Fruit fly (Drosophila melanogaster): ENCODE measurements around the gene CG42495.

CG42495 gene

dm6 chr3L:18625786-18626185, 41.4 kb upstream of the CG42495 start, which contains the start of gene MYPT-75D:
Gene MYPT-75D (plus strand): TSS chr3L:18625959.
- no peak for TF ChIP-seq D1 (tag; optimal IDR thresholded peaks at IDR 0.05)
- peak; percentile 22; the same call in 1 of the 2 replicates for TF ChIP-seq CG12605 (GFP tag; IDR thresholded peaks at IDR 0.05)
- TF ChIP-seq Ets98B (GFP tag; IDR thresholded peaks at IDR 0.05), result peak; percentile 9; the same call in 1 of the 2 replicates
- TF ChIP-seq EcR (GFP tag; optimal IDR thresholded peaks at IDR 0.05), result peak; percentile 3
- TF ChIP-seq CG34367 (tag; optimal IDR thresholded peaks at IDR 0.05), result no peak
- TF ChIP-seq rn (GFP tag; IDR thresholded peaks at IDR 0.05), result no peak
- no peak for TF ChIP-seq CG8301 (tag; optimal IDR thresholded peaks at IDR 0.05)
- TF ChIP-seq CG14655 (GFP tag; optimal IDR thresholded peaks at IDR 0.05), result no peak

dm6 chr3L:18626451-18627079, 40.6 kb upstream of the CG42495 start:
- TF ChIP-seq CG32121 (GFP tag; IDR thresholded peaks at IDR 0.05) (peak; percentile 72), rn (GFP tag; IDR thresholded peaks at IDR 0.05) (0 out of 2 replicates have a peak, but pooled peaks have one; percentile 7), CG13204 (GFP tag; optimal IDR thresholded peaks at IDR 0.05) (no peak), CG4496 (GFP tag; IDR thresholded peaks at IDR 0.05) (peak; percentile 66; the same call in 1 of the 3 replicates), Pif1A (GFP tag; optimal IDR thresholded peaks at IDR 0.05) (peak; percentile 49), CG8159 (tag; optimal IDR thresholded peaks at IDR 0.05) (no peak), CG8301 (tag; optimal IDR thresholded peaks at IDR 0.05) (peak; percentile 42), CG34367 (tag; optimal IDR thresholded peaks at IDR 0.05) (no peak), Snoo (tag; optimal IDR thresholded peaks at IDR 0.05) (no peak), CG17806 (tag; optimal IDR thresholded peaks at IDR 0.05) (no peak), EcR (GFP tag; optimal IDR thresholded peaks at IDR 0.05) (no peak), CG12605 (GFP tag; IDR thresholded peaks at IDR 0.05) (peak; percentile 30; the same call in 1 of the 2 replicates), fd96Ca (GFP tag; IDR thresholded peaks at IDR 0.05) (peak; percentile 61; the same call in 1 of the 3 replicates), D1 (tag; optimal IDR thresholded peaks at IDR 0.05) (no peak), Ets98B (GFP tag; IDR thresholded peaks at IDR 0.05) (peak; percentile 55), Pif1B (GFP tag; optimal IDR thresholded peaks at IDR 0.05) (no peak), CG14655 (GFP tag; optimal IDR thresholded peaks at IDR 0.05) (peak; percentile 44), CG9948 (tag; optimal IDR thresholded peaks at IDR 0.05) (peak; percentile 2), gl (tag; optimal IDR thresholded peaks at IDR 0.05) (no peak)

dm6 chr3L:18627657-18628455, 39.3 kb upstream of the CG42495 start:
- peak; percentile 73 for TF ChIP-seq CG14655 (GFP tag; optimal IDR thresholded peaks at IDR 0.05)
- TF ChIP-seq CG12605 (GFP tag; IDR thresholded peaks at IDR 0.05), result peak; percentile 13; the same call in 1 of the 2 replicates
- no peak for TF ChIP-seq Pif1B (GFP tag; optimal IDR thresholded peaks at IDR 0.05)
- no peak for TF ChIP-seq CG17806 (tag; optimal IDR thresholded peaks at IDR 0.05)
- TF ChIP-seq rn (GFP tag; IDR thresholded peaks at IDR 0.05), result no peak
- TF ChIP-seq fd96Ca (GFP tag; IDR thresholded peaks at IDR 0.05), result no peak; the same call in 2 of the 3 replicates
- TF ChIP-seq Pif1A (GFP tag; optimal IDR thresholded peaks at IDR 0.05), result no peak
- TF ChIP-seq CG9948 (tag; optimal IDR thresholded peaks at IDR 0.05), result no peak
- TF ChIP-seq CG13204 (GFP tag; optimal IDR thresholded peaks at IDR 0.05), result peak; percentile 58
- no peak; the same call in 2 of the 3 replicates for TF ChIP-seq CG4496 (GFP tag; IDR thresholded peaks at IDR 0.05)
- TF ChIP-seq CG10348 (GFP tag; IDR thresholded peaks at IDR 0.05), result no peak
- no peak for TF ChIP-seq EcR (GFP tag; optimal IDR thresholded peaks at IDR 0.05)
- TF ChIP-seq CG8301 (tag; optimal IDR thresholded peaks at IDR 0.05), result peak; percentile 66
- no peak for TF ChIP-seq CG15710 (tag; optimal IDR thresholded peaks at IDR 0.05)

- TF ChIP-seq CG12605 (GFP tag; IDR thresholded peaks at IDR 0.05) (no peak), CG34367 (tag; optimal IDR thresholded peaks at IDR 0.05) (no peak), EcR (GFP tag; optimal IDR thresholded peaks at IDR 0.05) (no peak), Ets98B (GFP tag; IDR thresholded peaks at IDR 0.05) (no peak), fd96Ca (GFP tag; IDR thresholded peaks at IDR 0.05) (no peak; the same call in 2 of the 3 replicates), CG14655 (GFP tag; optimal IDR thresholded peaks at IDR 0.05) (no peak), CG10348 (GFP tag; IDR thresholded peaks at IDR 0.05) (no peak), CG15710 (tag; optimal IDR thresholded peaks at IDR 0.05) (no peak), CG17806 (tag; optimal IDR thresholded peaks at IDR 0.05) (no peak), CG8301 (tag; optimal IDR thresholded peaks at IDR 0.05) (no peak), CG9948 (tag; optimal IDR thresholded peaks at IDR 0.05) (no peak), rn (GFP tag; IDR thresholded peaks at IDR 0.05) (no peak), CG13204 (GFP tag; optimal IDR thresholded peaks at IDR 0.05) (no peak), CG4496 (GFP tag; IDR thresholded peaks at IDR 0.05) (no peak), gl (tag; optimal IDR thresholded peaks at IDR 0.05) (no peak), Pif1A (GFP tag; optimal IDR thresholded peaks at IDR 0.05) (no peak), Snoo (tag; optimal IDR thresholded peaks at IDR 0.05) (no peak), Pif1B (GFP tag; optimal IDR thresholded peaks at IDR 0.05) (no peak), CG8159 (tag; optimal IDR thresholded peaks at IDR 0.05) (no peak)
Observed at dm6 chr3L:18628458-18628857, 38.7 kb upstream of the CG42495 start.

- TF ChIP-seq CG10348 (GFP tag; IDR thresholded peaks at IDR 0.05) (no peak), CG8301 (tag; optimal IDR thresholded peaks at IDR 0.05) (no peak)
Observed at dm6 chr3L:18629874-18630273, 37.3 kb upstream of the CG42495 start.
